Worm (Caenorhabditis elegans): Measurements from ENCODE around the gene Y51B9A.14.

The Y51B9A.14 gene

ce11 chrII:9352669-9353068 is 45.6 kb downstream of the Y51B9A.14 start, which contains the start of the genes sdhb-1 and cup-15:
TSS of gene sdhb-1 (minus strand) at chrII:9352731.
TSS of gene cup-15 (plus strand) at chrII:9353000.
- TF ChIP-seq F13C5.2 (tag; optimal IDR thresholded peaks at IDR 0.05) (no peak), flt-1 (GFP tag; IDR thresholded peaks at IDR 0.05) (no peak), aly-1 (tag; optimal IDR thresholded peaks at IDR 0.05) (no peak), tbx-37 (GFP tag; conservative IDR thresholded peaks at IDR 0.05) (no peak), tra-4 (tag; optimal IDR thresholded peaks at IDR 0.05) (no peak), ceh-13 (GFP tag; optimal IDR thresholded peaks at IDR 0.05) (no peak), B0310.2 (tag; optimal IDR thresholded peaks at IDR 0.05) (no peak), ama-1 (optimal IDR thresholded peaks at IDR 0.05) (no peak), hnd-1 (tag; optimal IDR thresholded peaks at IDR 0.05) (no peak), tbx-11 (GFP tag; IDR thresholded peaks at IDR 0.05) (no peak)
